Worm (Caenorhabditis elegans) whole organism, late embryonic: ENCODE measurements around the gene nhr-15.

Experiments used
- F13H6.1 ChIP-seq: sonication (generic microtip); optimal IDR thresholded peaks from 2 replicates; lab custom pipeline; 2016; ENCODE audit warnings: missing genetic modification characterization, missing compliant biosample characterization
- K02D7.2 ChIP-seq: sonication (generic microtip); optimal IDR thresholded peaks from 2 replicates; lab custom pipeline; 2017; ENCODE audit warnings: mild to moderate bottlenecking, missing genetic modification characterization, missing compliant biosample characterization
- ahr-1 ChIP-seq: sonication (generic microtip); optimal IDR thresholded peaks from 2 replicates; lab custom pipeline; 2016; ENCODE audit warnings: missing genetic modification characterization, missing compliant biosample characterization
- ceh-19 ChIP-seq: fragments of 200-800 bp; sonication (Bioruptor generic); optimal IDR thresholded peaks from 2 replicates; lab custom pipeline; 2018; ENCODE audit warnings: mild to moderate bottlenecking, missing genetic modification characterization, missing compliant biosample characterization
- ceh-45 ChIP-seq: fragments of 200-800 bp; sonication (Bioruptor generic); IDR thresholded peaks from 2 replicates; pipeline ENCODE4 v1.3.6; 2022; ENCODE audit warnings: missing genetic modification reagents, missing genetic modification characterization, missing compliant biosample characterization
- ets-4 ChIP-seq: sonication (generic microtip); optimal IDR thresholded peaks from 2 replicates; lab custom pipeline; 2016; ENCODE audit warnings: missing genetic modification characterization, missing compliant biosample characterization
- fax-1 ChIP-seq: sonication (generic microtip); optimal IDR thresholded peaks from 2 replicates; lab custom pipeline; 2016; ENCODE audit warnings: missing genotype, missing genetic modification characterization, missing compliant biosample characterization
- nhr-11 ChIP-seq: fragments of 150-350 bp; optimal IDR thresholded peaks from 2 replicates; lab custom pipeline; 2014; ENCODE audit warnings: missing biosample characterization, missing genetic modification characterization
- pat-9 ChIP-seq: fragments of 200-800 bp; sonication (Bioruptor generic); optimal IDR thresholded peaks from 2 replicates; lab custom pipeline; 2018; ENCODE audit warnings: mild to moderate bottlenecking, missing genetic modification characterization, moderate library complexity, missing compliant biosample characterization
- pha-4 ChIP-seq: fragments of 150-350 bp; optimal IDR thresholded peaks from 2 replicates; lab custom pipeline; 2018; ENCODE audit warnings: missing biosample characterization, missing genetic modification reagents, missing genetic modification characterization
- pros-1 ChIP-seq: fragments of 150-350 bp; optimal IDR thresholded peaks from 2 replicates; lab custom pipeline; 2014; ENCODE audit warnings: missing biosample characterization, missing genetic modification reagents, missing genetic modification characterization
- sox-2 ChIP-seq: fragments of 200-800 bp; sonication (Bioruptor generic); IDR thresholded peaks from 2 replicates; pipeline ENCODE4 v1.3.6; 2022; ENCODE audit warnings: missing genetic modification reagents, missing genetic modification characterization, missing compliant biosample characterization
- ttx-3 ChIP-seq: sonication (generic microtip); optimal IDR thresholded peaks from 2 replicates; lab custom pipeline; 2016; ENCODE audit warnings: missing genetic modification reagents, missing genetic modification characterization, missing compliant biosample characterization
- unc-86 ChIP-seq: sonication (generic microtip); optimal IDR thresholded peaks from 2 replicates; lab custom pipeline; 2016; ENCODE audit warnings: missing genetic modification characterization, missing compliant biosample characterization

DNA sequence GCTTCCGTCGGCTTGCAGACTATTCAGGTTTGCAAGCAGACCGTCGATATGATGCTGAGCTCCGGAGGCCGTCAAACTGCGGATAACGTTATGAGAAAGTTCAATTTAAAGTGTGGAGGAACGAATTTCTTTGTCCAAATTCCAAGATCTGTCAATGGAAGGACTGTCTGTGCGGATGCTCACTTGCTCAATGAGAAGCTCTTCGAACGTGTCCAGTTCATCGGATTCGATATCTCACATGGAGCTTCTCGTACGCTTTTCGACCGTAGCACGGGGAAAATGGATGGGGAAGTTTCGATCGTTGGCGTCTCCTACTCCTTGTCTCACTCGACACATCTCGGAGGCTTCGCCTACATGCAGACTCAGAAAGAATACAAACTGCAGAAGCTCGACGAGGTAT, 33.5 kb downstream of the nhr-15 start:
- TF ChIP-seq nhr-11 (tag; lab: Kevin White, UChicago) (no peak), fax-1 (tag; lab: Kevin White, UChicago) (no peak), ceh-19 (GFP tag; lab: Kevin White, UChicago) (no peak), K02D7.2 (no peak), ahr-1 (tag; lab: Kevin White, UChicago) (no peak), sox-2 (GFP tag; lab: Robert Waterston, UW) (no peak), pat-9 (tag; lab: Kevin White, UChicago) (no peak), pros-1 (tag; lab: Kevin White, UChicago) (no peak), ttx-3 (tag; lab: Kevin White, UChicago) (no peak), pha-4 (tag; lab: Kevin White, UChicago) (no peak), ets-4 (tag; lab: Kevin White, UChicago) (no peak), ceh-45 (GFP tag; lab: Robert Waterston, UW) (no peak), F13H6.1 (tag; lab: Kevin White, UChicago) (no peak), unc-86 (tag; lab: Kevin White, UChicago) (no peak)
